Fruit fly (Drosophila melanogaster): ENCODE measurements around the gene Atg101.

The Atg101 gene

dm6 chrX:18774818-18775343 is 16.6 kb upstream of the Atg101 start, which contains the start of gene CG6891 (continued):
- peak; percentile 54 for TF ChIP-seq nom (GFP tag; optimal IDR thresholded peaks at IDR 0.05)
- TF ChIP-seq CG14014 (GFP tag; IDR thresholded peaks at IDR 0.05) = 0 out of 2 replicates have a peak, but pooled peaks have one; percentile 13
- no peak for TF ChIP-seq Hey (tag; optimal IDR thresholded peaks at IDR 0.05)
- TF ChIP-seq Pdp1 (GFP tag; optimal IDR thresholded peaks at IDR 0.05) = peak; percentile 7 to 24
- peak; percentile 45 for TF ChIP-seq ac (GFP tag; optimal IDR thresholded peaks at IDR 0.05)
- TF ChIP-seq sug (tag; optimal IDR thresholded peaks at IDR 0.05) = peak; percentile 42
- peak; percentile 7 for TF ChIP-seq ATbp (GFP tag; optimal IDR thresholded peaks at IDR 0.05)
- peak; percentile 21 for TF ChIP-seq CG8388 (GFP tag; optimal IDR thresholded peaks at IDR 0.05)
- TF ChIP-seq CG33557 (GFP tag; optimal IDR thresholded peaks at IDR 0.05) = peak; percentile 76
- peak in 1 of 2 experiments; percentile 42 for TF ChIP-seq Hr78 (GFP tag; optimal IDR thresholded peaks at IDR 0.05)
- TF ChIP-seq esg (GFP tag; conservative IDR thresholded peaks at IDR 0.05) = 0 out of 2 replicates have a peak, but pooled peaks have one; percentile 25
- peak; percentile 5 for TF ChIP-seq CG15514 (GFP tag; optimal IDR thresholded peaks at IDR 0.05)
- no peak for TF ChIP-seq CG7786 (GFP tag; optimal IDR thresholded peaks at IDR 0.05)
- TF ChIP-seq schlank (tag; optimal IDR thresholded peaks at IDR 0.05) = no peak
- TF ChIP-seq nmo (GFP tag; optimal IDR thresholded peaks at IDR 0.05) = peak; percentile 49
- peak; percentile 5 for TF ChIP-seq HmgZ (tag; optimal IDR thresholded peaks at IDR 0.05)
- no peak for TF ChIP-seq Trl (optimal IDR thresholded peaks at IDR 0.05)
- peak; percentile 19 for TF ChIP-seq Trl (GFP tag; optimal IDR thresholded peaks at IDR 0.05)
- peak; percentile 40 for TF ChIP-seq az2 (GFP tag; optimal IDR thresholded peaks at IDR 0.05)
- TF ChIP-seq CoRest (tag; optimal IDR thresholded peaks at IDR 0.05) = peak; percentile 16
- peak; percentile 20 for TF ChIP-seq CG8089 (GFP tag; optimal IDR thresholded peaks at IDR 0.05)
- peak; percentile 32 for TF ChIP-seq shn (GFP tag; optimal IDR thresholded peaks at IDR 0.05)
- no peak for TF ChIP-seq ap (GFP tag; IDR thresholded peaks at IDR 0.05)
- peak; percentile 26 for TF ChIP-seq ind (GFP tag; optimal IDR thresholded peaks at IDR 0.05)
- peak; percentile 86 for TF ChIP-seq row (GFP tag; IDR thresholded peaks at IDR 0.05)
- peak; percentile 49 for TF ChIP-seq Nf-YC (tag; optimal IDR thresholded peaks at IDR 0.05)
- no peak for TF ChIP-seq CG30431 (GFP tag; optimal IDR thresholded peaks at IDR 0.05)
- no peak for TF ChIP-seq CG17568 (GFP tag; optimal IDR thresholded peaks at IDR 0.05)
- peak; percentile 90 for TF ChIP-seq Sry-β (GFP tag; optimal IDR thresholded peaks at IDR 0.05)
- TF ChIP-seq dysf (GFP tag; IDR thresholded peaks at IDR 0.05) = 0 out of 3 replicates have a peak, but pooled peaks have one; percentile 9
- no peak for TF ChIP-seq pzg (GFP tag; optimal IDR thresholded peaks at IDR 0.05)
- peak; percentile 54 for TF ChIP-seq CG1603 (tag; optimal IDR thresholded peaks at IDR 0.05)
- TF ChIP-seq Xrp1 (GFP tag; IDR thresholded peaks at IDR 0.05) = peak; percentile 41; the same call in 1 of the 2 replicates
- TF ChIP-seq ssp (GFP tag; IDR thresholded peaks at IDR 0.05) = peak; percentile 54
- 0 out of 2 replicates have a peak, but pooled peaks have one; percentile 27 for TF ChIP-seq onecut (GFP tag; IDR thresholded peaks at IDR 0.05)
- no peak for TF ChIP-seq Hmx (GFP tag; optimal IDR thresholded peaks at IDR 0.05)
- TF ChIP-seq Stat92E (GFP tag; optimal IDR thresholded peaks at IDR 0.05) = peak in 1 of 3 experiments; percentile 1
- 0 out of 2 replicates have a peak, but pooled peaks have one; percentile 39 for TF ChIP-seq vvl (GFP tag; IDR thresholded peaks at IDR 0.05)
- TF ChIP-seq CG15269 (tag; optimal IDR thresholded peaks at IDR 0.05) = peak; percentile 23
- TF ChIP-seq CG10959 (GFP tag; IDR thresholded peaks at IDR 0.05) = 0 out of 2 replicates have a peak, but pooled peaks have one; percentile 17
- TF ChIP-seq jumu (GFP tag; optimal IDR thresholded peaks at IDR 0.05) = peak; percentile 5
- TF ChIP-seq chinmo (GFP tag; IDR thresholded peaks at IDR 0.05; ENCODE audit: partially characterized antibody) = peak; percentile 89
- no peak for TF ChIP-seq CG6654 (GFP tag; optimal IDR thresholded peaks at IDR 0.05)
- TF ChIP-seq CG2712 (tag; optimal IDR thresholded peaks at IDR 0.05) = peak; percentile 41
- peak; percentile 58; the same call in 1 of the 3 replicates for TF ChIP-seq zfh1 (GFP tag; IDR thresholded peaks at IDR 0.05)
- TF ChIP-seq CG16863 (GFP tag; optimal IDR thresholded peaks at IDR 0.05) = peak; percentile 13
- 0 out of 2 replicates have a peak, but pooled peaks have one; percentile 13 for TF ChIP-seq CG6689 (GFP tag; IDR thresholded peaks at IDR 0.05)
- TF ChIP-seq her (GFP tag; optimal IDR thresholded peaks at IDR 0.05) = no peak
- TF ChIP-seq Med (GFP tag) = peak; percentile 63
